Fruit fly (Drosophila melanogaster) whole organism, embryonic: ENCODE measurements around the gene CG32369.

Source experiments
- BtbVII ChIP-seq: fragments of 200-800 bp; sonication (Bioruptor generic); optimal IDR thresholded peaks from 3 replicates; lab custom pipeline; 2017; ENCODE audit warnings: missing biosample characterization, mild to moderate bottlenecking, missing genetic modification characterization
- Bteb2 ChIP-seq: fragments of 200-800 bp; sonication (Bioruptor generic); optimal IDR thresholded peaks from 2 replicates; lab custom pipeline; 2016; ENCODE audit warnings: missing biosample characterization, missing genetic modification characterization
- CG11247 ChIP-seq: fragments of 200-800 bp; sonication (Bioruptor generic); IDR thresholded peaks from 2 replicates; pipeline ENCODE4 v1.3.6; 2022; ENCODE audit warnings: missing biosample characterization, missing genetic modification characterization
- CG12769 ChIP-seq: fragments of 200-800 bp; sonication (Bioruptor generic); optimal IDR thresholded peaks from 2 replicates; lab custom pipeline; 2019; ENCODE audit warnings: missing biosample characterization, mild to moderate bottlenecking, missing genetic modification characterization, moderate library complexity
- CG13775 ChIP-seq: fragments of 200-800 bp; sonication (Bioruptor generic); optimal IDR thresholded peaks from 3 replicates; lab custom pipeline; 2017; ENCODE audit warnings: missing biosample characterization, mild to moderate bottlenecking, missing genetic modification characterization
- CG14710 ChIP-seq: fragments of 200-800 bp; sonication (Bioruptor generic); optimal IDR thresholded peaks from 3 replicates; lab custom pipeline; 2019; ENCODE audit warnings: missing biosample characterization, mild to moderate bottlenecking, missing genetic modification characterization, moderate library complexity
- CG17829 ChIP-seq: fragments of 200-800 bp; optimal IDR thresholded peaks from 2 replicates; lab custom pipeline; 2019; ENCODE audit warnings: missing biosample characterization, mild to moderate bottlenecking, missing genetic modification characterization, moderate library complexity
- CG2129 ChIP-seq: fragments of 200-800 bp; sonication (Bioruptor generic); IDR thresholded peaks from 2 replicates; pipeline ENCODE4 v1.3.6; 2022; ENCODE audit warnings: missing biosample characterization, missing genetic modification characterization; ENCODE audit not compliant: partially characterized antibody
- CG31388 ChIP-seq: fragments of 200-800 bp; sonication (Bioruptor generic); optimal IDR thresholded peaks from 2 replicates; lab custom pipeline; 2016; ENCODE audit warnings: missing biosample characterization, missing genetic modification characterization
- CG32532 ChIP-seq: fragments of 200-800 bp; sonication (Bioruptor generic); IDR thresholded peaks from 2 replicates; pipeline ENCODE4 v1.3.6; 2022; ENCODE audit warnings: missing biosample characterization, missing genetic modification characterization
- CG32767 ChIP-seq: fragments of 200-800 bp; sonication (Bioruptor generic); IDR thresholded peaks from 2 replicates; pipeline ENCODE4 v1.3.6; 2022; ENCODE audit warnings: missing biosample characterization, missing genetic modification characterization
- CG34224 ChIP-seq: fragments of 200-800 bp; sonication (Bioruptor generic); IDR thresholded peaks from 3 replicates; pipeline ENCODE4 v1.3.6; 2022; ENCODE audit warnings: missing biosample characterization, missing genetic modification characterization; ENCODE audit not compliant: partially characterized antibody
- CG3995 ChIP-seq: fragments of 200-800 bp; sonication (Bioruptor generic); optimal IDR thresholded peaks from 3 replicates; lab custom pipeline; 2016; ENCODE audit warnings: missing biosample characterization, missing genetic modification characterization
- CG7271 ChIP-seq: fragments of 200-800 bp; sonication (Bioruptor generic); optimal IDR thresholded peaks from 2 replicates; lab custom pipeline; 2018; ENCODE audit warnings: missing biosample characterization, mild to moderate bottlenecking, missing genetic modification characterization, moderate library complexity
- CG7372 ChIP-seq: fragments of 200-800 bp; sonication (Bioruptor generic); IDR thresholded peaks from 2 replicates; pipeline ENCODE4 v1.3.6; 2022; ENCODE audit warnings: missing biosample characterization, missing genetic modification characterization
- CG7987 ChIP-seq: fragments of 200-800 bp; sonication (Bioruptor generic); optimal IDR thresholded peaks from 2 replicates; lab custom pipeline; 2018; ENCODE audit warnings: missing biosample characterization, mild to moderate bottlenecking, missing genetic modification characterization, moderate library complexity
- CG8765 ChIP-seq: fragments of 200-800 bp; sonication (Bioruptor generic); IDR thresholded peaks from 2 replicates; pipeline ENCODE4 v1.3.6; 2022; ENCODE audit warnings: missing biosample characterization, missing genetic modification characterization
- Ets97D ChIP-seq: fragments of 200-800 bp; sonication (Bioruptor generic); optimal IDR thresholded peaks from 3 replicates; lab custom pipeline; 2016; ENCODE audit warnings: missing biosample characterization, missing genetic modification characterization
- Fer3 ChIP-seq: fragments of 200-800 bp; sonication (Bioruptor generic); optimal IDR thresholded peaks from 2 replicates; lab custom pipeline; 2018; ENCODE audit warnings: missing biosample characterization, mild to moderate bottlenecking, missing genetic modification characterization, moderate library complexity
- HHEX ChIP-seq: fragments of 200-800 bp; sonication (Bioruptor generic); optimal IDR thresholded peaks from 3 replicates; lab custom pipeline; 2017; ENCODE audit warnings: missing biosample characterization, mild to moderate bottlenecking, missing genetic modification characterization, missing genetic modification reagents
- Hey ChIP-seq: fragments of 200-800 bp; sonication (Bioruptor generic); optimal IDR thresholded peaks from 3 replicates; lab custom pipeline; 2018; ENCODE audit warnings: missing biosample characterization, mild to moderate bottlenecking, missing genetic modification characterization
- Myb ChIP-seq: fragments of 200-800 bp; sonication (Bioruptor generic); optimal IDR thresholded peaks from 2 replicates; lab custom pipeline; 2016; ENCODE audit warnings: missing biosample characterization, missing genetic modification characterization
- NFAT ChIP-seq: fragments of 200-800 bp; sonication (Bioruptor generic); IDR thresholded peaks from 2 replicates; pipeline ENCODE4 v1.3.6; 2022; ENCODE audit warnings: missing biosample characterization, missing genetic modification characterization
- NK7.1 ChIP-seq: fragments of 200-800 bp; sonication (Bioruptor generic); optimal IDR thresholded peaks from 3 replicates; lab custom pipeline; 2016; ENCODE audit warnings: missing biosample characterization, missing genetic modification characterization
- Nf-YB ChIP-seq: fragments of 200-800 bp; sonication (Bioruptor generic); optimal IDR thresholded peaks from 3 replicates; lab custom pipeline; 2019; ENCODE audit warnings: missing biosample characterization, mild to moderate bottlenecking, missing genetic modification characterization, moderate library complexity
- Side ChIP-seq: fragments of 200-800 bp; sonication (Bioruptor generic); optimal IDR thresholded peaks from 2 replicates; lab custom pipeline; 2016; ENCODE audit warnings: missing biosample characterization, missing genetic modification characterization
- Sox100B ChIP-seq: fragments of 200-800 bp; sonication (Bioruptor generic); optimal IDR thresholded peaks from 3 replicates; lab custom pipeline; 2018; ENCODE audit warnings: missing biosample characterization, mild to moderate bottlenecking, missing genetic modification characterization
- Sry-δ ChIP-seq: fragments of 200-800 bp; sonication (Bioruptor generic); optimal IDR thresholded peaks from 2 replicates; lab custom pipeline; 2016; ENCODE audit warnings: missing biosample characterization, missing genetic modification characterization
- al ChIP-seq: fragments of 200-800 bp; sonication (Bioruptor generic); IDR thresholded peaks from 2 replicates; pipeline ENCODE4 v1.3.6; 2022; ENCODE audit warnings: missing biosample characterization, missing genetic modification characterization
- bowl ChIP-seq: fragments of 200-800 bp; sonication (Bioruptor generic); IDR thresholded peaks from 2 replicates; pipeline ENCODE4 v1.3.6; 2022; ENCODE audit warnings: missing biosample characterization, missing genetic modification characterization
- cg ChIP-seq: fragments of 200-800 bp; sonication (Bioruptor generic); optimal IDR thresholded peaks from 3 replicates; lab custom pipeline; 2019; ENCODE audit warnings: missing biosample characterization, mild to moderate bottlenecking, missing genetic modification characterization, moderate library complexity
- chif ChIP-seq, 2 experiments: fragments of 200-800 bp; sonication (Bioruptor generic); optimal IDR thresholded peaks; 3 replicates each; lab custom pipeline; 2016; ENCODE audit warnings: missing biosample characterization in 2 of 2, missing genetic modification characterization in 2 of 2
- chm ChIP-seq: fragments of 200-800 bp; sonication (Bioruptor generic); IDR thresholded peaks from 2 replicates; pipeline ENCODE4 v1.3.6; 2022; ENCODE audit warnings: missing biosample characterization, missing genetic modification characterization
- da ChIP-seq: fragments of 200-800 bp; sonication (Bioruptor generic); optimal IDR thresholded peaks from 2 replicates; lab custom pipeline; 2016; ENCODE audit warnings: missing biosample characterization, missing genetic modification characterization
- ems ChIP-seq: fragments of 200-800 bp; sonication (Bioruptor generic); optimal IDR thresholded peaks from 3 replicates; lab custom pipeline; 2016; ENCODE audit warnings: missing biosample characterization, missing genetic modification characterization
- esg ChIP-seq: fragments of 200-800 bp; sonication (Bioruptor generic); conservative IDR thresholded peaks from 2 replicates; pipeline ENCODE4 v1.3.6; 2022; ENCODE audit warnings: missing biosample characterization, missing genetic modification characterization
- hb ChIP-seq: fragments of 200-800 bp; sonication (Bioruptor generic); IDR thresholded peaks from 3 replicates; pipeline ENCODE4 v1.3.6; 2022; ENCODE audit warnings: missing biosample characterization, missing genetic modification characterization; ENCODE audit not compliant: partially characterized antibody
- hth ChIP-seq: fragments of >200 bp; optimal IDR thresholded peaks from 2 replicates; lab custom pipeline; 2017; ENCODE audit warnings: inconsistent platforms
- lab ChIP-seq: fragments of 200-800 bp; sonication (Bioruptor generic); optimal IDR thresholded peaks from 3 replicates; lab custom pipeline; 2017; ENCODE audit warnings: missing biosample characterization, missing genetic modification characterization, mild to moderate bottlenecking, moderate library complexity, missing genetic modification reagents
- maf-S ChIP-seq: fragments of 200-800 bp; sonication (Bioruptor generic); optimal IDR thresholded peaks from 2 replicates; lab custom pipeline; 2016; ENCODE audit warnings: missing biosample characterization, missing genetic modification characterization
- mirr ChIP-seq: fragments of 200-800 bp; sonication (Bioruptor generic); optimal IDR thresholded peaks from 3 replicates; lab custom pipeline; 2018; ENCODE audit warnings: missing biosample characterization, mild to moderate bottlenecking, missing genetic modification characterization
- pb ChIP-seq: fragments of 200-800 bp; sonication (Bioruptor generic); optimal IDR thresholded peaks from 3 replicates; lab custom pipeline; 2016; ENCODE audit warnings: missing biosample characterization, missing genetic modification characterization
- sc ChIP-seq, 3 experiments: fragments of >200 bp in 2 of 3; fragments of 200-800 bp in 1 of 3; sonication (Bioruptor generic) in 1 of 3; optimal IDR thresholded peaks; 2 replicates in 2 of 3; 3 replicates in 1 of 3; lab custom pipeline; 2017; ENCODE audit warnings: mild to moderate bottlenecking in 1 of 3, missing biosample characterization in 1 of 3, missing genetic modification characterization in 1 of 3, missing genetic modification reagents in 1 of 3
- sim ChIP-seq: fragments of 200-800 bp; sonication (Bioruptor generic); IDR thresholded peaks from 2 replicates; pipeline ENCODE4 v1.3.6; 2022; ENCODE audit warnings: missing biosample characterization, missing genetic modification characterization
- sqz ChIP-seq: fragments of 200-800 bp; sonication (Bioruptor generic); optimal IDR thresholded peaks from 3 replicates; lab custom pipeline; 2018; ENCODE audit warnings: missing biosample characterization, mild to moderate bottlenecking, missing genetic modification characterization
- stc ChIP-seq: fragments of 200-800 bp; sonication (Bioruptor generic); IDR thresholded peaks from 2 replicates; pipeline ENCODE4 v1.3.6; 2022; ENCODE audit warnings: missing biosample characterization, missing genetic modification characterization
- twi ChIP-seq: fragments of 200-800 bp; optimal IDR thresholded peaks from 2 replicates; lab custom pipeline; 2019; ENCODE audit warnings: missing biosample characterization, mild to moderate bottlenecking, missing genetic modification characterization, moderate library complexity
- wdn ChIP-seq: fragments of 200-800 bp; sonication (Bioruptor generic); IDR thresholded peaks from 2 replicates; pipeline ENCODE4 v1.3.6; 2022; ENCODE audit warnings: missing biosample characterization, missing genetic modification characterization
- wek ChIP-seq: fragments of 200-800 bp; sonication (Bioruptor generic); optimal IDR thresholded peaks from 3 replicates; lab custom pipeline; 2018; ENCODE audit warnings: missing biosample characterization, mild to moderate bottlenecking, missing genetic modification characterization, moderate library complexity
- yki ChIP-seq: fragments of >200 bp; optimal IDR thresholded peaks from 3 replicates; lab custom pipeline; 2018

CG32369 gene

DNA sequence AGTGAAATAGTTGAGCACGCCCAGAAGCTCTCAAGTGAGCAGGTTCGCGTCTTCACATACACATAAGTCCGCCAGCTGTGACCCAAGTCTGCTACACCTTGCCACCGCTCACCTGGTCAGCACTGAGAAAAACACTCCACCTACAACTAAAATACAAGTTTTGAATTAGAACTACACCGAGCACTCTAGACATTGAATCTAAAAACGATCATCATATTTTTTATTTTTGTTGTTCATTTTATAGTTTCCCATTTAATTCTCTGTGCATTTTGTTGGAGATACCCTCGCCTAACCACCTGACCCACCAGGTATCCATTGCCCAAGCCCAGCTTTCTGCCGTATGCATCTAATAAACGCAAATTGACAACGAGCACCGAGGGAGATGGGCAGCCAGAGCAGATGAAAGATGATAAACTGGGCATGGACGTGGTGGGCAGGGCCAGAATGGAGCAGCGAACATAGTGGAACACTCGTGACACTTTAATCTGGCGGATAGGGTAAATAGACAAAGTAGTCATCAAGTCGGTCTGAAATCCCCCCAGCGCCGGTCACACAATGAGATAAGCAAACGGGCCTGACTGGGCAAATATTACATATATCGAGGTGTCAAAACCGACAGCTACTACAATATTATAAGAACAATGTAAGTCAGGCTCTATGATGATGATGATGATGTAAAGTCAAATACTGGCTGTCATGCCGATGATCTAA is 31.8 kb upstream of the CG32369 start (continued):
- TF ChIP-seq Nf-YB (GFP tag; lab: Kevin White, UChicago) (no peak), CG7271 (tag; lab: Kevin White, UChicago) (no peak), ems (GFP tag; lab: Kevin White, UChicago) (no peak), CG13775 (no peak), stc (GFP tag; lab: Robert Waterston, UW) (0 out of 2 replicates have a peak, but pooled peaks have one; percentile 16), CG7372 (GFP tag; lab: Robert Waterston, UW) (no peak; the same call in 1 of the 2 replicates), Sry-δ (GFP tag; lab: Kevin White, UChicago) (no peak), mirr (GFP tag; lab: Kevin White, UChicago) (no peak), Side (no peak), NFAT (GFP tag; lab: Robert Waterston, UW) (no peak), da (GFP tag; lab: Kevin White, UChicago) (no peak), lab (GFP tag; lab: Kevin White, UChicago) (peak; percentile 39), CG12769 (peak; percentile 2), CG7987 (GFP tag; lab: Kevin White, UChicago) (no peak), NK7.1 (GFP tag; lab: Kevin White, UChicago) (no peak), CG3995 (no peak), CG17829 (tag; lab: Kevin White, UChicago) (no peak), esg (GFP tag; lab: Robert Waterston, UW) (0 out of 2 replicates have a peak, but pooled peaks have one; percentile 19), Ets97D (no peak), CG31388 (GFP tag; lab: Kevin White, UChicago) (no peak), maf-S (GFP tag; lab: Kevin White, UChicago) (no peak), wek (no peak), hb (GFP tag; lab: Robert Waterston, UW) (no peak), sim (0 out of 2 replicates have a peak, but pooled peaks have one; percentile 33), chm (GFP tag; lab: Robert Waterston, UW) (no peak), CG14710 (tag; lab: Kevin White, UChicago) (no peak), BtbVII (GFP tag; lab: Kevin White, UChicago) (no peak), wdn (GFP tag; lab: Robert Waterston, UW) (no peak), Myb (GFP tag; lab: Kevin White, UChicago) (no peak), CG32767 (GFP tag; lab: Robert Waterston, UW) (no peak), yki (no peak), Bteb2 (GFP tag; lab: Kevin White, UChicago) (no peak), CG8765 (GFP tag; lab: Robert Waterston, UW) (no peak), Fer3 (tag; lab: Kevin White, UChicago) (no peak), chif (GFP tag; optimal IDR thresholded peaks at IDR 0.05; lab: Kevin White, UChicago) (peak in 1 of 2 experiments; percentile 2), cg (no peak), Sox100B (no peak), HHEX (GFP tag; lab: Kevin White, UChicago) (no peak), CG2129 (no peak), CG32532 (no peak), twi (no peak), al (GFP tag; lab: Robert Waterston, UW) (no peak), CG11247 (GFP tag; lab: Robert Waterston, UW) (no peak), hth (lab: Kevin White, UChicago) (no peak), sc (optimal IDR thresholded peaks at IDR 0.05; lab: Kevin White, UChicago) (no peak), sc (GFP tag; optimal IDR thresholded peaks at IDR 0.05; lab: Kevin White, UChicago) (no peak), sqz (GFP tag; lab: Kevin White, UChicago) (no peak), Hey (tag; lab: Kevin White, UChicago) (no peak), bowl (GFP tag; lab: Robert Waterston, UW) (no peak), CG34224 (GFP tag; lab: Robert Waterston, UW) (no peak), pb (GFP tag; lab: Kevin White, UChicago) (no peak)
